Fruit fly (Drosophila melanogaster): ENCODE data around the gene CG17294.

The CG17294 gene

DNA sequence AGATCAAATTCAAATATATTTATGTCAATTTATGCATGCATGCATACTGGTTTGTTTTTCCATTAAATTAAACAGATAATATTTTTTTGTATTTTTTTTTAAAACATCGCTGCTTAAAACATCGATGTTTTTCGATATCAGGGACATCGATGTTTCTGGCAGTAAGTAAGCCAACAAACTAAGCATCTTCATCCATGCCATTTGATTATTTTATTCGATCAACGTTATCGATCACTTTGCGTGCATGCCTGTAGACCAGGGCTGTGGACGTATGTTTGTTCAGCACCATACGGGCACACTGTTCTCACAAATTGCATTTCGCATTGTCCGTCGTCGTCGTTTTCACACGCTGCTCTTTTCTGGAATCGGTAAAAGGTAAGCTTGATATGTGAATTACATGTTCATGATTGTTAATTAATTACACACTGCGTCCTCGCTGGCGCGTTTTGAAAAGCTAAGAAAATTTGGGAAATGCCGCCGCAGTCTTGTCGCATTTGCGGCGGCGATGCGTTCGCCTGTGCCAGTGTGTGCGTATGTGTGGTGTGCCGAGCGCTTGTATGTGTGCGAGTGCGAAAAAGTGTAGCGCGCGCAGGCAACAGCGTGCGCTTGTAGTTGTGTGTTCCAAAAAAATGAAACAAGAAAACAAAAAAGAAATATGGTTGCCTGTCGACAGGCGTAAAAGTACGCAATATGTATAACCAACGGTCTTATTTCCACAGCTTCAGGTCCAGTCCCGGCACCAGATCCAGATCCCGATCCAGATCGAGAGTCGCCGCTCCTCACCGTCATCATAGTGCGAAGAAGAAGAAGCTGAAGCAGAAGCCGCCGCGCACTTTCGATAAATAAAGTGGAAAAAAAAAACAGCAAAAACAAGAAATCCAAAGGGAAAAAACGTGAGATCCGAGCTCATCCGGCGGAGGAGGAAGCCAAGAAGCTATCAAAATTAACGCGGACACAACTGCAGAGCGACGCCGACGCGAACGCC lies 26.7 kb downstream of the CG17294 start, which contains the start of gene emb (continued):
- TF ChIP-seq CG34422 (GFP tag; IDR thresholded peaks at IDR 0.05) (peak; percentile 79; the same call in 1 of the 3 replicates), CHES-1-like (GFP tag; optimal IDR thresholded peaks at IDR 0.05) (peak; percentile 71), hth (optimal IDR thresholded peaks at IDR 0.05) (no peak), CG16813 (GFP tag; IDR thresholded peaks at IDR 0.05; ENCODE audit: partially characterized antibody) (peak; percentile 97), CG16815 (GFP tag; optimal IDR thresholded peaks at IDR 0.05) (no peak), CG9932 (GFP tag; IDR thresholded peaks at IDR 0.05) (peak; percentile 62), CG2678 (tag; optimal IDR thresholded peaks at IDR 0.05) (no peak), inv (GFP tag; IDR thresholded peaks at IDR 0.05; ENCODE audit: partially characterized antibody) (peak; percentile 90), pzg (GFP tag; optimal IDR thresholded peaks at IDR 0.05) (peak; percentile 97), CG17802 (tag; optimal IDR thresholded peaks at IDR 0.05) (peak; percentile 40), onecut (GFP tag; IDR thresholded peaks at IDR 0.05) (peak; percentile 1; the same call in 1 of the 2 replicates), CG2889 (GFP tag; IDR thresholded peaks at IDR 0.05) (no peak), CG12219 (GFP tag; optimal IDR thresholded peaks at IDR 0.05) (peak; percentile 0), CG13624 (GFP tag; optimal IDR thresholded peaks at IDR 0.05) (peak; percentile 42), Trl (optimal IDR thresholded peaks at IDR 0.05) (no peak), Trl (GFP tag; optimal IDR thresholded peaks at IDR 0.05) (peak; percentile 50), Sox102F (GFP tag; optimal IDR thresholded peaks at IDR 0.05) (no peak), dm (GFP tag; optimal IDR thresholded peaks at IDR 0.05) (peak; percentile 83), BtbVII (GFP tag; optimal IDR thresholded peaks at IDR 0.05) (no peak), CG4424 (GFP tag; optimal IDR thresholded peaks at IDR 0.05) (peak; percentile 73), CG8388 (GFP tag; optimal IDR thresholded peaks at IDR 0.05) (peak; percentile 4), Six4 (GFP tag; optimal IDR thresholded peaks at IDR 0.05) (peak; percentile 46), CG17186 (GFP tag; optimal IDR thresholded peaks at IDR 0.05) (peak; percentile 35), CG16863 (GFP tag; optimal IDR thresholded peaks at IDR 0.05) (peak; percentile 1), lbe (GFP tag; optimal IDR thresholded peaks at IDR 0.05) (peak; percentile 7), YL-1 (GFP tag; optimal IDR thresholded peaks at IDR 0.05) (peak; percentile 85), chn (GFP tag; optimal IDR thresholded peaks at IDR 0.05) (peak; percentile 52), ci (GFP tag; IDR thresholded peaks at IDR 0.05) (0 out of 3 replicates have a peak, but pooled peaks have one; percentile 15), Nf-YB (GFP tag; optimal IDR thresholded peaks at IDR 0.05) (no peak), Opbp (GFP tag; IDR thresholded peaks at IDR 0.05; ENCODE audit: partially characterized antibody) (peak; percentile 96), CG5180 (GFP tag; optimal IDR thresholded peaks at IDR 0.05) (peak; percentile 94), CG15514 (GFP tag; optimal IDR thresholded peaks at IDR 0.05) (peak; percentile 91), Fer1 (GFP tag; optimal IDR thresholded peaks at IDR 0.05) (no peak), sc (optimal IDR thresholded peaks at IDR 0.05) (no peak), sc (GFP tag; optimal IDR thresholded peaks at IDR 0.05) (no peak), zfh1 (GFP tag; IDR thresholded peaks at IDR 0.05) (peak; percentile 36; the same call in 1 of the 3 replicates), Xbp1 (GFP tag; optimal IDR thresholded peaks at IDR 0.05) (peak; percentile 45), CG2129 (GFP tag; IDR thresholded peaks at IDR 0.05; ENCODE audit: partially characterized antibody) (peak; percentile 67; the same call in 1 of the 2 replicates), Med (GFP tag) (peak; percentile 93), CG1647 (GFP tag; optimal IDR thresholded peaks at IDR 0.05) (peak; percentile 49), crp (GFP tag; optimal IDR thresholded peaks at IDR 0.05) (peak in 1 of 2 experiments; percentile 21), Dll (GFP tag; IDR thresholded peaks at IDR 0.05; ENCODE audit: partially characterized antibody) (peak; percentile 94), Atf-2 (GFP tag; optimal IDR thresholded peaks at IDR 0.05) (peak; percentile 18), CG8944 (GFP tag; optimal IDR thresholded peaks at IDR 0.05) (no peak), Ada2b (GFP tag; IDR thresholded peaks at IDR 0.05) (no peak), pb (GFP tag; optimal IDR thresholded peaks at IDR 0.05) (peak; percentile 36), CG9437 (GFP tag; optimal IDR thresholded peaks at IDR 0.05) (peak; percentile 68), CG18262 (tag; optimal IDR thresholded peaks at IDR 0.05) (peak; percentile 42)
